Worm (Caenorhabditis elegans) whole organism, dauer: Measurements from ENCODE around the gene C14C6.5.

Source experiments
- unc-62 ChIP-seq: sonication (generic microtip); optimal IDR thresholded peaks from 2 replicates; lab custom pipeline; 2017; ENCODE audit warnings: missing biosample characterization, missing genetic modification reagents, missing genetic modification characterization

The C14C6.5 gene

ce11 chrV:527602-528001, 8.8 kb upstream of the C14C6.5 start, which contains the start of gene srw-108:
Gene srw-108, plus strand, starts transcription at chrV:527902.
- no peak for TF ChIP-seq unc-62

- no peak for TF ChIP-seq unc-62
Measured at ce11 chrV:532046-532445, 4.4 kb upstream of the C14C6.5 start, which contains the start of gene nhr-58. Gene nhr-58, plus strand, starts transcription at chrV:532259.

DNA sequence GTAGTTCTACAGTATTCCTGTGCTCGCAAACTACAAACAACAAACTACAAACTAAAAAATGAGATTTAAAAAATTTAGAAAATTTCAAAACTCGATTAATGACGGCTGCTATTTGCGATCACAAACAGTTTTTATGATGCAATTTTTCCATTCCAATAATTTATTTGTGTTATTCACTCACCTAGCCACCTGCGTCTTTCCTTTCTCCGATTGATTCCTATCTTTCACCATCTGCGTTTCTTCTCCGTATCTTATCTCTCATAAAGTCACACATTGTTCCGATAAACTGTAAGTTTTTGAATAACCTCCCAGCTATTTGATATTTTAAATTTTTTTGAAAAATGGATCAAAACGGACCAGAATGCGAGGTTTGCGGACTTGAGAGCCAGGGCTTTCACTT, 2.3 kb upstream of the C14C6.5 start, which contains the start of gene nhr-132:
nhr-132 (plus strand) TSS at position 271 of the 400 bp plus-strand sequence.
- no peak for TF ChIP-seq unc-62

ce11 chrV:539040-539510, 2.6 kb downstream of the C14C6.5 start, which contains the start of gene nhr-155:
Gene nhr-155, plus strand, starts transcription at chrV:539460.
- TF ChIP-seq unc-62 = no peak

DNA sequence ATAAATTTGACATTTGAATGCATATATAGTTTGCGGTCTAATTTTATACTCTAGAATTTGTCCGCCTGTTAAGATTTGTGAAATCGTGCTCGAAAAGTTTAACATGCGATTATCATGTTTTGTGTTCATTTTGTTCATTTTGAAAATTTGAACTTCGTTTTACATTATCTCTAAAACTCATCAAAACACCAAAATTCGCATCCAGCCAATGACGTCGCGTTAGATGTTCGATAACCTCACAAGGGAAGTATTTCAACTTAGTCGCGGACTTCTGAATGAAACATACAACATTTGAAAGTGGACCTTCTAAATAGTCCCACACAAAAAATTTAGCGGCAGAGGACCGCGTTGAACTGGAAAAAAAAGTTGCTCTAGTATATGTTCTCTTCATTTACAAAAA, 5.0 kb downstream of the C14C6.5 start:
- TF ChIP-seq unc-62 = no peak

- no peak for TF ChIP-seq unc-62
Measured at ce11 chrV:543169-543568, 6.7 kb downstream of the C14C6.5 start, which contains the start of gene C14C6.3. Gene C14C6.3, plus strand, starts transcription at chrV:543469.

- no peak for TF ChIP-seq unc-62
Measured at ce11 chrV:547980-548379, 11.6 kb downstream of the C14C6.5 start, which contains the start of gene C14C6.6. Gene C14C6.6, minus strand, starts transcription at chrV:548080.

DNA sequence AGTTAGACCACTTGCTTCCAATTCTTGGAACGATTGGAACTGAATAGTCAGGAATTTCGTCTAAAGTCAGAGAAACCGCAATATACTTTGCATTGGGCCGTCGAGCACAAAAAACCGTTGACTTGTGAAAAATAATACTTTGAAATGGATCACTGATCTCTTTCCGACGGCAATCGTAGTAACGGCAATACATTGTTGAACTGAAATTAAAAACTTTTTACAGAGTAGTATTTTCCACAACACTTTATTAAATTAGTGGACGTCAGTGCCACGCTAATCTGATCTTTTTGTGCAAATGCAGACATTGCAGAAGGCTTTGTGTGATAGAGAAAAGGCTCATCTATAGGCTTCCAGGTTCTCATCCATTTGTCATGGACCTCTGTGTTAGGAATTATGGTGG, 16.0 kb downstream of the C14C6.5 start:
- no peak for TF ChIP-seq unc-62

- no peak for TF ChIP-seq unc-62
Measured at ce11 chrV:553067-553466, 16.6 kb downstream of the C14C6.5 start, which contains the start of gene C14C6.8. Gene C14C6.8, minus strand, starts transcription at chrV:553167.

DNA sequence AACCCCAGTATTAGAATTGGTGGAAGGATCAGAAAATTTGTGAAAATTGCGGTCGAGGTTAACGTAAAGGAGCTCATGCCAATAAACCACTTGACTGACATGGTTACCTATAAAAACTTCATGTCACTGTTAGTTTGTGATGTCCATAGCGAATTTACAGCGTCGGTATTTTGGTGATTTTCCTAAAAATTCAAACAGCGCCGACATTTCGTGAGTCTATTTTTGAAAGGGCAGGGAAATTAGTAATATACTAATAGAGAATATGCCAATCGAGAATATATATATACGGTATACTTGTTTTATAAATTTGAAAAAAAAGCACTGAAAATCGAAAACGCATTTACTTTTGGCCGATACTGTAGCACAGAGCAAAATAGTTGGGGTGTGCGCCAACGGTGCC, 19.6 kb downstream of the C14C6.5 start, which contains the start of gene srx-8:
srx-8 (minus strand) TSS at position 101 of the 400 bp plus-strand sequence.
- TF ChIP-seq unc-62 = no peak

- no peak for TF ChIP-seq unc-62
Measured at ce11 chrV:559940-560339, 23.5 kb downstream of the C14C6.5 start, which contains the start of gene srx-7. Gene srx-7, plus strand, starts transcription at chrV:560195.

- TF ChIP-seq unc-62 = no peak
Measured at ce11 chrV:562834-563233, 26.4 kb downstream of the C14C6.5 start, which contains the start of gene C14C6.2. Gene C14C6.2, plus strand, starts transcription at chrV:563134.

ce11 chrV:565984-566383, 29.6 kb downstream of the C14C6.5 start, which contains the start of gene sri-73:
Gene sri-73, minus strand, starts transcription at chrV:566084.
- TF ChIP-seq unc-62 = no peak

ce11 chrV:568105-568504, 31.7 kb downstream of the C14C6.5 start, which contains the start of gene sri-72:
Gene sri-72, minus strand, starts transcription at chrV:568205.
- no peak for TF ChIP-seq unc-62

DNA sequence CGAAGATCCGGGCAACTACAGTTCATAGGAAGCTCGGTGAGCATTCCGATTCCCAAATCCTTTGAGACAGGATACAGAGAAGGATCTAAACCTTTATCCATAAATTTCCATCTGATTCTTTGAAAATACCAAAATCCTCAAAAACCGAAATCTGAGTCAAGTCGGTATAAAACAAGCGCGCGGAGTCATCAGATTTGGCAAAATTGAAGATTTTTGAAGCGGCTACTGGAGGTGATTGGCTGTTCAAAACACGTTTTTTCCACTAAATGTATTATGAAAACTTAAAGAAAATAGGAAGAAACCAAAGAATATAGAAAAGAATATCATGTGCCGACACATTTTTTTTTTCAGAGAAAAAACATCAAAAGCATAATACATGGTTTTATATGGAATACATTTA, 38.2 kb downstream of the C14C6.5 start, which contains the start of gene C14C6.13:
C14C6.13 (minus strand) TSS at position 101 of the 400 bp plus-strand sequence.
- no peak for TF ChIP-seq unc-62

- TF ChIP-seq unc-62 = no peak
Measured at ce11 chrV:576070-576469, 39.6 kb downstream of the C14C6.5 start, which contains the start of gene K06H6.5. Gene K06H6.5, plus strand, starts transcription at chrV:576370.

- no peak for TF ChIP-seq unc-62
Measured at ce11 chrV:576918-577317, 40.5 kb downstream of the C14C6.5 start.

DNA sequence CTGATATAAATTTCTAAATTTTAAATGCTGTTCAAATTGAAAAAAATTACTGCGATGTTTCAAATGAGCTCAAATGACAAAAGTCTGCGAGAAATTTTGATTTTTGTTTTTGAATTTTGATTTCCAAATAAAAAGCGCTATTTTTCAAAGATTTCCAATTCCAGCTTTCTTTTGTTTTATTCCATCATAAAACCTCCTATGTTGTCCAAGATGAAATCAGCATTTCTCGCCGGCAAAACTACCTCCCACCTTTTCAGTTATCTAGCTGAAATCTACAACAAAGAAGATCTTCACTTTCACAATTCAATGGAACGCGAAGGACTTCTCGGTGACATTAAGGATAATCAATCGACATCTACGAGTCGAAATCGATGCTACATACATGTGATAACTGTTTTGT, 42.5 kb downstream of the C14C6.5 start, which contains the start of gene K06H6.4:
K06H6.4 (plus strand) TSS at position 301 of the 400 bp plus-strand sequence.
- TF ChIP-seq unc-62 = no peak
